Fruit fly (Drosophila melanogaster): Measurements from ENCODE around the gene Alms1b.
A peak's percentile ranks its signal among the peaks of the same experiment; 100 is the strongest.

Gene Alms1b

DNA sequence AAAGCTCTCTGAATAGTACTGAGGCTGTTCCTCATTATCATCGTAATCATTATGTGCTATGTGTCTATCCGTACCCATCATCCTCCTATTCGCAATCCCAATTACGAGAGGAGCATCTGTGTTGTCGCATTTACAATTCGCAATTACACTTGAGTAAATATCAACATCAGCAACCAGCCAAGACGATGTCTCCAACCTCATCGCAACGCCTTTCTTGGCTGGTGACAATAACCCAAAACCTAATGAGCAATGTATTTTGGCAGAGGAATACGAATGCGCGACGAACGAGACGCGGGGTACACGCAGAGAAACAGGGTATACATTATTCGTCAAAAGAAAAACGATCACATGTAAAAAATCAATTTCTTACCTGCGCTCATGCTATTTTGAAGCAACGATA, 20.3 kb downstream of the Alms1b start (continued):
- TF ChIP-seq CG3838 (GFP tag; optimal IDR thresholded peaks at IDR 0.05), result no peak
- peak; percentile 8 for TF ChIP-seq zf30C (GFP tag; optimal IDR thresholded peaks at IDR 0.05)
- no peak for TF ChIP-seq CG13624 (GFP tag; optimal IDR thresholded peaks at IDR 0.05)
- TF ChIP-seq CG1647 (GFP tag; optimal IDR thresholded peaks at IDR 0.05), result peak; percentile 28
- no peak for TF ChIP-seq Lpt (GFP tag; optimal IDR thresholded peaks at IDR 0.05)
- TF ChIP-seq Side (GFP tag; optimal IDR thresholded peaks at IDR 0.05), result no peak
- TF ChIP-seq CG13894 (tag; optimal IDR thresholded peaks at IDR 0.05), result peak; percentile 39
- no peak for TF ChIP-seq Atf6 (GFP tag; IDR thresholded peaks at IDR 0.05)
- TF ChIP-seq hb (GFP tag; IDR thresholded peaks at IDR 0.05; ENCODE audit: partially characterized antibody), result no peak
- TF ChIP-seq GATAe (GFP tag; conservative IDR thresholded peaks at IDR 0.05), result no peak
- no peak for TF ChIP-seq Ssrp (tag; optimal IDR thresholded peaks at IDR 0.05)
- TF ChIP-seq chm (GFP tag; IDR thresholded peaks at IDR 0.05), result no peak
- no peak for TF ChIP-seq CG11695 (GFP tag; IDR thresholded peaks at IDR 0.05)
- no peak for TF ChIP-seq gfzf (GFP tag; optimal IDR thresholded peaks at IDR 0.05)
- no peak for TF ChIP-seq Blimp-1 (GFP tag; optimal IDR thresholded peaks at IDR 0.05)
- no peak for TF ChIP-seq CG13296 (GFP tag; optimal IDR thresholded peaks at IDR 0.05)
- TF ChIP-seq bcd (GFP tag; optimal IDR thresholded peaks at IDR 0.05), result peak; percentile 27
- no peak for TF ChIP-seq CG30020 (tag; optimal IDR thresholded peaks at IDR 0.05)
- no peak for TF ChIP-seq gsb (GFP tag; IDR thresholded peaks at IDR 0.05)
- no peak for TF ChIP-seq Oaz (GFP tag; IDR thresholded peaks at IDR 0.05)
- TF ChIP-seq HLH4C (GFP tag; IDR thresholded peaks at IDR 0.05; ENCODE audit: partially characterized antibody), result no peak
- TF ChIP-seq CG32532 (GFP tag; IDR thresholded peaks at IDR 0.05), result no peak; the same call in 1 of the 2 replicates
- no peak for TF ChIP-seq dm (GFP tag; optimal IDR thresholded peaks at IDR 0.05)
- TF ChIP-seq HLH3B (GFP tag; IDR thresholded peaks at IDR 0.05), result no peak
- TF ChIP-seq lab (GFP tag; optimal IDR thresholded peaks at IDR 0.05), result peak; percentile 86
- TF ChIP-seq inv (GFP tag; IDR thresholded peaks at IDR 0.05; ENCODE audit: partially characterized antibody), result no peak
- TF ChIP-seq zen2 (GFP tag; IDR thresholded peaks at IDR 0.05; ENCODE audit: partially characterized antibody), result no peak
- no peak for TF ChIP-seq dysf (GFP tag; IDR thresholded peaks at IDR 0.05)
- TF ChIP-seq cato (GFP tag; optimal IDR thresholded peaks at IDR 0.05; ENCODE audit: borderline replicate concordance), result no peak
- TF ChIP-seq CG2129 (GFP tag; IDR thresholded peaks at IDR 0.05; ENCODE audit: partially characterized antibody), result no peak
- TF ChIP-seq bab2 (GFP tag; optimal IDR thresholded peaks at IDR 0.05), result peak; percentile 28
- TF ChIP-seq ara (GFP tag; IDR thresholded peaks at IDR 0.05), result 0 out of 2 replicates have a peak, but pooled peaks have one; percentile 9
- no peak for TF ChIP-seq CG3065 (GFP tag; optimal IDR thresholded peaks at IDR 0.05)
- TF ChIP-seq abd-A (tag; optimal IDR thresholded peaks at IDR 0.05), result no peak
- TF ChIP-seq Hmr (GFP tag; optimal IDR thresholded peaks at IDR 0.05), result peak; percentile 69
- peak; percentile 80 for TF ChIP-seq CG18599 (GFP tag; optimal IDR thresholded peaks at IDR 0.05)
- no peak for TF ChIP-seq lov (optimal IDR thresholded peaks at IDR 0.05)
- TF ChIP-seq lov (GFP tag; IDR thresholded peaks at IDR 0.05), result no peak
- no peak for TF ChIP-seq CG4707 (GFP tag; optimal IDR thresholded peaks at IDR 0.05)
- peak; percentile 17 for TF ChIP-seq CG33213 (GFP tag; optimal IDR thresholded peaks at IDR 0.05)
- TF ChIP-seq CG17359 (tag; optimal IDR thresholded peaks at IDR 0.05), result peak; percentile 52
- TF ChIP-seq grn (GFP tag; optimal IDR thresholded peaks at IDR 0.05), result no peak
- no peak for TF ChIP-seq p53 (GFP tag; optimal IDR thresholded peaks at IDR 0.05)
- no peak; the same call in 1 of the 2 replicates for TF ChIP-seq Rfx (GFP tag; IDR thresholded peaks at IDR 0.05)
- TF ChIP-seq pan (optimal IDR thresholded peaks at IDR 0.05), result no peak
- no peak for TF ChIP-seq pan (GFP tag; optimal IDR thresholded peaks at IDR 0.05 in 1 of 2, IDR thresholded peaks at IDR 0.05 in 1 of 2)
- TF ChIP-seq ind (GFP tag; optimal IDR thresholded peaks at IDR 0.05), result no peak
- no peak for TF ChIP-seq esg (GFP tag; conservative IDR thresholded peaks at IDR 0.05)
- TF ChIP-seq BtbVII (GFP tag; optimal IDR thresholded peaks at IDR 0.05), result peak; percentile 57
- TF ChIP-seq CG12104 (GFP tag; optimal IDR thresholded peaks at IDR 0.05), result no peak
- no peak for TF ChIP-seq CG4360 (GFP tag; IDR thresholded peaks at IDR 0.05)
- 0 out of 2 replicates have a peak, but pooled peaks have one; percentile 17 for TF ChIP-seq sim (GFP tag; IDR thresholded peaks at IDR 0.05)
